Worm (Caenorhabditis elegans): Measurements from ENCODE around the gene rpl-42.

DNA sequence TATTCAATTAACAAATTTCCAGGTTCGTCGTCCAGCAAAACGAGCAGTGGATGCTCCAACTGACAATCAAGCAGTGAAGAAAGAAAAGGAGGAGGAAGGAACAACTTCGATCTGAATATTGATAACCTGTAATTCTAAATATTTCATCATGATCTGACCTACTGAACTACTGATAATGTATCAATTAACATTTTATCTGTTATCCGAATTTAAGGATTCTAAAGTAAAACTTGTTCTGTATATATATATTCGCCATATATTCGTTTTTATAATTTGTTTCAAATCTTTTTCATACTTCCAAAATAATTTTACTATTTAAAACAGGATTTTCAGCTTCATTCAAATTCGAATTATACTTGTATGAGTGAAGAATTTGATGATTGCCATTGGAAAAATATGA lies 15.3 kb downstream of the rpl-42 start, which contains the start of gene apc-17:
- TF ChIP-seq akir-1 (GFP tag; optimal IDR thresholded peaks at IDR 0.05) = no peak
- TF ChIP-seq dpff-1 (tag; optimal IDR thresholded peaks at IDR 0.05) = no peak
- no peak for TF ChIP-seq lin-26 (GFP tag; IDR thresholded peaks at IDR 0.05)
- TF ChIP-seq F10E7.11 (tag; optimal IDR thresholded peaks at IDR 0.05) = no peak
- no peak for TF ChIP-seq madf-3 (GFP tag; IDR thresholded peaks at IDR 0.05)
- no peak for TF ChIP-seq attf-6 (GFP tag; IDR thresholded peaks at IDR 0.05)
- TF ChIP-seq F52B5.7 (tag; optimal IDR thresholded peaks at IDR 0.05) = no peak
- TF ChIP-seq ztf-18 (tag; optimal IDR thresholded peaks at IDR 0.05) = no peak
- no peak for TF ChIP-seq snpc-4 (GFP tag; optimal IDR thresholded peaks at IDR 0.05)
- TF ChIP-seq snpc-4 (tag; optimal IDR thresholded peaks at IDR 0.05) = no peak

All from whole organism, young adult.